Worm (Caenorhabditis elegans): Measurements from ENCODE around the gene F08G2.8.
A peak's percentile ranks its signal among the peaks of the same experiment; 100 is the strongest.

F08G2.8 gene

DNA sequence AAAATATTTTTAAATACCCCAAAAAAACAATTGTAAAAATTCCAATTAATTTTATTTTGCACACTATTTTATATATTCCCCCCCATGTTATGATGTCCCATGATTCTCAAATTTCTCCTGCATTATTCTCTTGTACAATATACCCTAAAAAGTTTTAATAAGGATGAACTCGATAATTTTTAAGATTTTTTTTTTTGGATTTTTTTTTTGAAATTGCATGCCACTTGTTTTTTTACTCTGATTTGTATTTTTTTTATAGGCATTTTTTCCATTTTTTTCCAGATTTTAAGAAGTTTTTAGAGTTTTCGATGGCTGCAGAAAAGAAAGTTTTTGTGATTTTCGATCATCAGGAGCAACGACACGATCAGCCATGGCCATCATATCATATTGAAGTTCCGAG lies 30.3 kb downstream of the F08G2.8 start, which contains the start of gene hda-10:
Gene hda-10, plus strand, starts transcription at position 301 of the 400 bp plus-strand sequence.
- TF ChIP-seq ceh-36 (tag; optimal IDR thresholded peaks at IDR 0.05), result no peak
- TF ChIP-seq tbx-37 (GFP tag; conservative IDR thresholded peaks at IDR 0.05), result no peak
- no peak for TF ChIP-seq hmbx-1 (tag; optimal IDR thresholded peaks at IDR 0.05)
- no peak for TF ChIP-seq aly-1 (tag; optimal IDR thresholded peaks at IDR 0.05)
- TF ChIP-seq ama-1 (optimal IDR thresholded peaks at IDR 0.05), result no peak

DNA sequence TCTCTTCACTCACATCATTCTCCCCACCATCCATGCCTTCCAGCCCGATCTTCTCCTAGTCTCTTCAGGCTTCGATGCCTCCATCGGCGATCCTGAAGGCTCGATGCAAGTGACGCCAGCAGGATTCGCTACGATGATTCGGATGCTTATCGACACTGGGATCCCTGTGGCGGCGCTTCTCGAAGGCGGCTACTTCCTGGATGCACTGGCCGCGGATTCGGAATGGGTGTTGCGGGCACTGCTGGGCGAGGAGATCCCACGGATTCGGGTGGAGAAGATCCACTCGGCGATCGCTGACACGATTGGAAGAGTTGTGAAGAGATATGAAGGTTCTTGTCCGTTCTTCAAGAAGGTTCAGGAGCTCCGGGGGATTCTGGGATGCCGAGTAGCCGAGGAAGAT lies 34.3 kb downstream of the F08G2.8 start:
- TF ChIP-seq ets-7 (tag; optimal IDR thresholded peaks at IDR 0.05) (no peak), pes-1 (GFP tag; IDR thresholded peaks at IDR 0.05) (no peak), ceh-13 (GFP tag; optimal IDR thresholded peaks at IDR 0.05) (no peak), sea-1 (GFP tag; conservative IDR thresholded peaks at IDR 0.05) (no peak), tbx-37 (GFP tag; conservative IDR thresholded peaks at IDR 0.05) (no peak), F13C5.2 (tag; optimal IDR thresholded peaks at IDR 0.05) (no peak), hnd-1 (tag; optimal IDR thresholded peaks at IDR 0.05) (no peak), scrt-1 (GFP tag; IDR thresholded peaks at IDR 0.05) (no peak), ceh-36 (tag; optimal IDR thresholded peaks at IDR 0.05) (no peak)

DNA sequence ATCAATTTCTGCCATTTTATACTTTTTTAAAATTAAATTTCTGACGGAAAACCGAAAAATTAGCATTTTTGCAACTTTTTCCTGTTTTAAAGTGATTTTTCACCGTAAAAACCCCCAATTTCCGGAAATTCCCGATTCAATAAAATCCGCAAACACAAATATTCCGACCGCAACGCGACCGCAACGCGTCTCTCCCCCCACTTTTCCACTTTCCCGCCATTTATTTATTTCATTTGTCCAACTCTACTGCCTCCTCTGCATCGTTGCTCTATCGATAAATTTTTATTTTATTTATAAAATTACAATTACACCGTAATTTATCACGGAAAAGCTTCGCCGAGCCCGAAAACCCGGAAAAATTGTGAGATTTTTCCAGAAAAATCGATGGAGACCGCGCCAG lies 36.2 kb downstream of the F08G2.8 start, which contains the start of gene mcd-1:
Gene mcd-1, plus strand, starts transcription at position 267 of the 400 bp plus-strand sequence.
- no peak for TF ChIP-seq ceh-36 (tag; optimal IDR thresholded peaks at IDR 0.05)
- no peak for TF ChIP-seq aly-1 (tag; optimal IDR thresholded peaks at IDR 0.05)
- TF ChIP-seq hmg-4 (GFP tag; optimal IDR thresholded peaks at IDR 0.05), result peak; percentile 7
- no peak for TF ChIP-seq ama-1 (optimal IDR thresholded peaks at IDR 0.05)
- no peak for TF ChIP-seq pes-1 (GFP tag; IDR thresholded peaks at IDR 0.05)

DNA sequence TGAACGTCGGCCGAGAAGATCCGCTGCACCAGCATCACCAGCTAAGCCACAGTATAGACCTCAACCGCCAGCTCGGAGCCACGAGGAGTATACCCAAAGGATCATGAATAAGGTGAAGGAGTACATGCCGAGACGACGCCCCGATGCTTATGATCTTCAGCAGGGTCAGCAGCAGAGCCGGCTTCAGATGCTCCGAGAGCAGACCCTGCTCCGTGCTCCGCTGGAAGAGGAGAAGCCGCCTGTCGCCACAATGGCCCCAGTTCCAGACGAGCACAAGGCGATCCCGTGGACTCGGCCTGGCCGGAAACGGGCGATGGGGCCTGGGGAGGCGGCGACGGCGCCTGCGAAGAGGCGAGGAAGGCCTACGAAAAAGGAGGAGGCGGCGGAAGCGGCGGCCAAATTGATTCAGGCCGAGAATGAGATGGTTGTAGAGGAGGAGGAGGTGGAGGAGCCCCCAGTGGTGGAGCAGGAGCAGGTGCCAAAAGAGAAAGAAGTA lies 44.2 kb downstream of the F08G2.8 start:
- TF ChIP-seq hmg-4 (GFP tag; optimal IDR thresholded peaks at IDR 0.05) (no peak), ets-7 (tag; optimal IDR thresholded peaks at IDR 0.05) (no peak), sea-1 (GFP tag; conservative IDR thresholded peaks at IDR 0.05) (no peak), tra-4 (tag; optimal IDR thresholded peaks at IDR 0.05) (no peak), hmbx-1 (tag; optimal IDR thresholded peaks at IDR 0.05) (no peak), scrt-1 (GFP tag; IDR thresholded peaks at IDR 0.05) (no peak), ceh-13 (GFP tag; optimal IDR thresholded peaks at IDR 0.05) (no peak), F13C5.2 (tag; optimal IDR thresholded peaks at IDR 0.05) (no peak), B0310.2 (tag; optimal IDR thresholded peaks at IDR 0.05) (no peak), aly-1 (tag; optimal IDR thresholded peaks at IDR 0.05) (no peak), flt-1 (GFP tag; IDR thresholded peaks at IDR 0.05) (no peak), hnd-1 (tag; optimal IDR thresholded peaks at IDR 0.05) (no peak), tbx-11 (GFP tag; IDR thresholded peaks at IDR 0.05) (no peak), ama-1 (optimal IDR thresholded peaks at IDR 0.05) (no peak)

DNA sequence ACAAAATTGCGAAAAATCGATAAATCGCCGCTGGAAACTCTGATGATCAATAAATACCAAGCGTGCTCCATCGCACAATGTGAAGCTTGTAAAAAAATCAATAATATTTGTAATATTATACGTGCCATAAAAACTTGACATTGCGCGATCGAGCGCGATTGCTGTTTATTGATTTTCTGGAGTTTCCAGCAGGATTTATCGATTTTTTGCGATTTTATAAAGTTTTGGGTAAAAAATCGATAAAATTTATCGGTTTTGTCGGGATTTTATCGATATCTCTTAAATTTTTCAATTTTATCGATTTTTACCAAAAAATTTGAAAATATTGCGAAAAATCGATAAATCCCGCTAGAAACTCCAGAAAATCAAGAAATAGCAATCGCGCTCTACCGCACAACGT lies 47.7 kb downstream of the F08G2.8 start:
- TF ChIP-seq aly-1 (tag; optimal IDR thresholded peaks at IDR 0.05), result no peak
- no peak for TF ChIP-seq hnd-1 (tag; optimal IDR thresholded peaks at IDR 0.05)
- no peak for TF ChIP-seq ets-7 (tag; optimal IDR thresholded peaks at IDR 0.05)
- no peak for TF ChIP-seq flt-1 (GFP tag; IDR thresholded peaks at IDR 0.05)
- no peak for TF ChIP-seq pes-1 (GFP tag; IDR thresholded peaks at IDR 0.05)

DNA sequence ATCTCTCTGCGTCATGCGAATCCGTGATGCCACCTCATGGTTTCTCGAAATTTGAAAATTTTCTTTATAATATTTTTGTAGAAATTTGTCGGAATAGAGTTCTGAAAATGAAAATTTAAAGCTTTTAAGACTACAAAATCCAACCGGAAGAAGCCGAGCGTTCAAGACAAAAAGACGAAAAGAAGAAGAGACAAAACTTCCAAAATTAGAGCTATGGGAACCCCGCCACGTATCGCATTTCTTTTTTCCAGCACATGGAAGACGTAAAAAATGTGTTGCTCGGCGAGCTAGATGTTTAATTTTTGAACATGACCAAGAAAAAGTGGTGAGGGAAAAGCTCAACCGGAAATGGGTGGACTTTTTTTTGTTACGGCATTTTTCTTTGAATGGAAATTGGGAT lies 49.9 kb downstream of the F08G2.8 start, which contains the start of gene W02B8.1:
Gene W02B8.1, minus strand, starts transcription at position 101 of the 400 bp plus-strand sequence.
- TF ChIP-seq aly-1 (tag; optimal IDR thresholded peaks at IDR 0.05), result no peak
- no peak for TF ChIP-seq ceh-36 (tag; optimal IDR thresholded peaks at IDR 0.05)

DNA sequence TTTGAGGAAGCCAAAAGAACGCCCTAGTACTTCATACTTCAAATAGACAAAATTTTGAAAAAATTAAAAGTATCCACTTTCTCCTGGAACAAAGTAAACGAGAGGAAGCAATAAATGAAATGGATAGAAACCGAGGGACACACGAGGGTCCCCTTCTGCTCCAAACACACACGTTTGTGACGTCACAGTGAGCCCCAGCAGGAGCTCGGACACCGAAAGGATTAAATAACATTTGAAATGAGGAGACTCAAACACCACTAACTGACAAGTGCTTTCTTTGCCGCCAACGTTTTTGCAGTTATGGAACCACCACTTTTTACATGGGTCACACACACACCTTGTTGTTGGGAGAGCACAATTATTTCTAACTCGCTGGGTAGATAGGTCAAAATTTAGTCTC lies 51.4 kb downstream of the F08G2.8 start:
- no peak for TF ChIP-seq tbx-11 (GFP tag; IDR thresholded peaks at IDR 0.05)
- no peak for TF ChIP-seq sea-1 (GFP tag; conservative IDR thresholded peaks at IDR 0.05)
- no peak for TF ChIP-seq ets-7 (tag; optimal IDR thresholded peaks at IDR 0.05)
- TF ChIP-seq hmbx-1 (tag; optimal IDR thresholded peaks at IDR 0.05), result no peak
- no peak for TF ChIP-seq aly-1 (tag; optimal IDR thresholded peaks at IDR 0.05)
- TF ChIP-seq ceh-36 (tag; optimal IDR thresholded peaks at IDR 0.05), result no peak
- TF ChIP-seq flt-1 (GFP tag; IDR thresholded peaks at IDR 0.05), result no peak
- no peak for TF ChIP-seq tra-4 (tag; optimal IDR thresholded peaks at IDR 0.05)
- no peak for TF ChIP-seq tbx-37 (GFP tag; conservative IDR thresholded peaks at IDR 0.05)
- TF ChIP-seq hnd-1 (tag; optimal IDR thresholded peaks at IDR 0.05), result no peak
- TF ChIP-seq B0310.2 (tag; optimal IDR thresholded peaks at IDR 0.05), result no peak
